Fruit fly (Drosophila melanogaster): Measurements from ENCODE around the gene Coq2.

Gene Coq2

DNA sequence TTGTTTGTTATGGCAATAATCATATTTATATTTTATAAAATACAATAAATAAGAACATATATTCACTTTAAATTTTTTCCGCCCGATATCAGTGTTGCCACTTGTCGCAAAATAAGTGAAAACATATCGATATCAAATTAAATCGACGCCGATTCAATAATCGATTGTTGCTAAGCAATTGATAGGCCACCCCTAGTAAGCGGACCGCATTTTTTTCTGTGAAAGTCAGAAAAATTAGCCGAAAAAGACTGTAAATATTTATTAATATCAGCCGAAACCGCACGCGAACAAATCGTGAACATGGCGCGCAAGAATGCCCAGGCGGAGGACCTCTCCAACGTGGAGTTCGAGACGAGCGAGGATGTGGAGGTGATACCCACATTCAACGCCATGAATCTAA lies 3.3 kb downstream of the Coq2 start, which contains the start of gene CG7483:
CG7483 (plus strand) TSS at position 171 of the 400 bp plus-strand sequence.
- peak; percentile 58 for TF ChIP-seq CG17801 (GFP tag; optimal IDR thresholded peaks at IDR 0.05; ENCODE audit: partially characterized antibody)

DNA sequence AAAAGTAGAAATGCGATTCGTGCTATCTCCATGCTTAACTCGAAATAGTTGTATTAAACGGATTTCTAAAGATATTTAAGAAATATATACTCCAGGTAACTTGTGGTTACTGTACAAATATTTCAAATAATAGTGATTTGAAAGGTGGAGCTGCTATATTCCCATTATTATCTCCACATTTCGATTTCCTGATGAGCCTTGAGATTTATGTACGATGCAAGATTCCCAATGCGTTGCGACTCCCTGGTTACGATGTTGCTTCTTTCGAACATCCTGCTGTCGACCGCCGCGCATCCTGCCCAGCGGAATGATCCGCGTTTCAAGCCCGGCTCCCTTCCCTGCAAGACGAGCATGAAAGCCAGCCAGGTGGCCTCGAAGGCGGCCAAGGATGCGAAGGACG lies 4.3 kb downstream of the Coq2 start, which contains the start of the genes CG11694 and CG11698:
CG11694 (minus strand) TSS at position 101 of the 400 bp plus-strand sequence.
CG11698 (plus strand) TSS at position 152 of the 400 bp plus-strand sequence.
- no peak for TF ChIP-seq CG17801 (GFP tag; optimal IDR thresholded peaks at IDR 0.05; ENCODE audit: partially characterized antibody)

DNA sequence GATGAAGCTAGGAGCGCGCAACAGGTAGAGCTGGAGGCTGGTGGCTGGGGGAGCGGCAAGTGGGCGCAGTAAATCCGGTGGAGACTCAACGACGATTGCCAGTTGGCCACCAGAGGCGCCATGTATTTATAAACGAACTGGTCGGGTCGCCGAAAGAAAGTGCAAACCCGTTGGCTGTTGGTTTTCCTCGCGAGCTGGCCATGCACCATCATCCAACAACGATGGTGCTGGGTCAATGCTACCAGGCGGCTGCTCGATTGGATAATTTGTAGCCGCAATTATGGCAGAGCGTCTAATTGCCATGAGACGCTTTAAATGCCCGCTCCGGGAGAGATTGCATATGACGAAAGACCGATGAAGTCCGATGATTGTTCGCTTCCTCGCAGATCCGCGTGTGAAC lies 5.7 kb downstream of the Coq2 start, which contains the start of gene CG11693:
CG11693 (minus strand) TSS at position 101 of the 400 bp plus-strand sequence.
- no peak for TF ChIP-seq CG17801 (GFP tag; optimal IDR thresholded peaks at IDR 0.05; ENCODE audit: partially characterized antibody)

DNA sequence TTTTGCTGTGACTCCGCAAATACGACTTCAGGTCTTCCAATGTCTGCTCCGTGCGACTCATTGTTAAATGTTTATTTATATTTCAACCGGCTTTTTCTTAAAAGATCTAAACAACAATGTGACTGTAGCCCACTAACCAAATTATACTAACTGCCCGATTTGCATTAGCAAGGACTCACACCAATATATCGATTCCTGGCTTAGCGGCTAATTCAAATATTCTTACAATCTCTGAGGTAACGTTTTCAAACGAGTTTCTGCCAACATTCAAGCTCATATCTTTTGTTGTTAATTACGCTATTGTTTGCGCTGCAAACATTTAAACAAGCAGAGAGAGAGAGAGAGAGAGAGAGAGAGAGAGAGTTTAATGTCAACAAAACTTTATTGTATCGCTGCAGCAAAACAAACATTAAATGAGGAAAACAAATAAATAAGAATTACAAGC lies 7.8 kb downstream of the Coq2 start, which contains the start of gene tex:
tex (minus strand) TSS at position 131 of the 445 bp plus-strand sequence.
- no peak for TF ChIP-seq CG17801 (GFP tag; optimal IDR thresholded peaks at IDR 0.05; ENCODE audit: partially characterized antibody)

DNA sequence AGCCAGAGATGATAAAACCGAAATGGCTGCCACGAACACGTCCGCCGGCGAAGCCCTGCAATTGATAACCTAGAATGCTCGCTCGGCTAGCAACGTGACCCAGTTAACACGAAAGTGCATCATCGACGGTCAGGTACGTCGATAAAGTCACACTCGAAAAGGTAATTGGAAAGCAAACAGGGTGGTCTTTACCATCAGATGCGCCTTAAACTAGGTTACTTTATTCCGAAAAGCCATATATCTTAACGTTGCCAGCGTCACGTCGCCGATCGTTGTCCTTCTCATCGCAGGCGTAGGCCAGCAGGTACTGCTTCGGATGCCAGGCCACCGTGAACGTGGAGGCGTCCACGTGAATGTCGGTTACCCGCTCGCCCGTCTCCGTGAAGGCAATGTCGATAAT lies 9.1 kb downstream of the Coq2 start:
- TF ChIP-seq CG17801 (GFP tag; optimal IDR thresholded peaks at IDR 0.05; ENCODE audit: partially characterized antibody) = no peak

DNA sequence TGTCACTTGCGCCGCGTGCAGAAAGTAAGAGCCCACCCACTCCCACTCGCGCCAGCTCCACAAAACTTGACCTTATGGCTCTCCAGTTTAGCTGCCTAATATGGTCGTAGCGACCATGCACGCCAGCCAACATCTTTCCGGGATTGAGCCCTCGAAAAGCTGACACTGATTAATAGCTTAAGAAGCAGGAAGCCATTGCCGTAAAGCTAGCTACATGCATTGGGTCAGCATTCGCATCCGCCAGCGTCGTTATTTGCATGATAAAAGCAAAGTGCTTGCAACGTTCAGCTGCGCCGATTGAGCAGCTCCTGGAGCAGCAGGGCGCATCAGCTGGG lies 9.4 kb downstream of the Coq2 start:
- TF ChIP-seq CG17801 (GFP tag; optimal IDR thresholded peaks at IDR 0.05; ENCODE audit: partially characterized antibody) = no peak

DNA sequence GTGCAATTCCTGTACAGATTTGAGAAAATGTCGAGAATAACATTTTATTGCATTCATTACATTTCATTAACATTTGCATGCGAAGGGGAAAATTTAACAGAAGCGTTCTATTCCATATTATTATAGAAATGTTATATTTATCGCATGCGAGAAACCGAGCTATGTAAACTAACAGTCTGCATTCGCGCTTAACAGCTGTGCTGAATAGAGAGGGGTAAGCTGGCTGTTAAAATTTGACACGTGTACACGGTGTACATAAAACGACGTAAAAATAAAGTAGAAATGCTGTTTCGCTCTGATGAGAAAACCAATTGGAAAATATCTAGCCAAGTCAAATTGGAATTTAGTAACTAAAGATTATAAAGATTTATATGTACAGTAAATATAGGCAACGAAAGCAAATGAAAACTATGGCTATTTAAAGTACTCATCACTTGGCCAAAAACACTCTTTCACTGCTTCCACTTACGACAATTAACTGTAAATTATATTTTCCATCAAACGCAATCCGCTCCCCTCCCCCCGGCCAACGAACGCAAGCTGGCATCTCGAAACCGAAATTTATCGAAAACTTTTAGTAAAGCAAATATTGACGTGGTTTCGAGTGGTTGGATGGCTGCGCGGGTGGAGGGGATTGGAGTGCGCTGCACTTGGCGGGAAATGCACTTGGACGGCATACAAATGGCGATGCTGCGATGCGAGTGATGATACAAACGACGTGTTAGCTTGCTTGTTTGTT lies 10.0 kb downstream of the Coq2 start:
- no peak for TF ChIP-seq CG17801 (GFP tag; optimal IDR thresholded peaks at IDR 0.05; ENCODE audit: partially characterized antibody)

DNA sequence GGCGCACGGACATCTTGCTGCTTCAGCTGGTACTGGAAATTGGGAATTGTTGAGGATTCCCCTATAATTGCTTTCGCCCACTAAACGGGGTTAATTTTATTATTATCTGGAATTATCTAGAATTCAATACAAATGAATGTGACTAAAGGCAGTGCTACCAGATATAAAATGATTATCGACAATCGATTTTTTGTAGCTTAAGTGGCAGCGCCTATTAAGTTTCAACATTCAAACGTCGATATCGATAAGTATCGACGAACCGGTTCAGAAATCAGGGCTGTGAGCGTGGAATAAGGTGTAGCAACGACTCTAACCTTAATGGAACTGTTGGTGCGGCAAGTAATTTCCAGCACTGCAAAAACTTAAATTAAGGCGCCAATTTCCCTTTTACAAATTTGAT lies 11.2 kb downstream of the Coq2 start, which contains the start of gene Sgt1:
Sgt1 (minus strand) TSS at position 165 of the 400 bp plus-strand sequence.
- peak; percentile 37 for TF ChIP-seq CG17801 (GFP tag; optimal IDR thresholded peaks at IDR 0.05; ENCODE audit: partially characterized antibody)

DNA sequence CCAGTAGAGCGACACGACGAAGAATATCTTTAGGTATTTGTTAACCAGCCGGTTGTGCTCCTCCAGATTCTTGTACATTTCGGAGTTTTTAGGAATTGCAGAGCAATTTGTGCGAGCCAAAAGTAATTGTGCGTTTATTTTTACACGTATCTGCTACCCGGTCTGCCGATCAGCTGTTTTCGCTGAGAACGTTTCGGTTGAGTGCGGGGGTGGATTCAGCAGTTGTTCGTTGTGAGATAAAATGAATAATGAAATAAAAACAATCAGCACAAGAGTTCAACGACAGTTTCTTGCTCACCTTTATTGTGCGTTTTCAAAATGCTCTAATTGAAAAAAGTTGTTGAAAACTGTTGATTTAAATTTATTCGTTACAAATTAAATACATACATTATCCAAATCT lies 12.5 kb downstream of the Coq2 start, which contains the start of gene nac:
nac (minus strand) TSS at position 176 of the 400 bp plus-strand sequence.
- TF ChIP-seq CG17801 (GFP tag; optimal IDR thresholded peaks at IDR 0.05; ENCODE audit: partially characterized antibody) = no peak

DNA sequence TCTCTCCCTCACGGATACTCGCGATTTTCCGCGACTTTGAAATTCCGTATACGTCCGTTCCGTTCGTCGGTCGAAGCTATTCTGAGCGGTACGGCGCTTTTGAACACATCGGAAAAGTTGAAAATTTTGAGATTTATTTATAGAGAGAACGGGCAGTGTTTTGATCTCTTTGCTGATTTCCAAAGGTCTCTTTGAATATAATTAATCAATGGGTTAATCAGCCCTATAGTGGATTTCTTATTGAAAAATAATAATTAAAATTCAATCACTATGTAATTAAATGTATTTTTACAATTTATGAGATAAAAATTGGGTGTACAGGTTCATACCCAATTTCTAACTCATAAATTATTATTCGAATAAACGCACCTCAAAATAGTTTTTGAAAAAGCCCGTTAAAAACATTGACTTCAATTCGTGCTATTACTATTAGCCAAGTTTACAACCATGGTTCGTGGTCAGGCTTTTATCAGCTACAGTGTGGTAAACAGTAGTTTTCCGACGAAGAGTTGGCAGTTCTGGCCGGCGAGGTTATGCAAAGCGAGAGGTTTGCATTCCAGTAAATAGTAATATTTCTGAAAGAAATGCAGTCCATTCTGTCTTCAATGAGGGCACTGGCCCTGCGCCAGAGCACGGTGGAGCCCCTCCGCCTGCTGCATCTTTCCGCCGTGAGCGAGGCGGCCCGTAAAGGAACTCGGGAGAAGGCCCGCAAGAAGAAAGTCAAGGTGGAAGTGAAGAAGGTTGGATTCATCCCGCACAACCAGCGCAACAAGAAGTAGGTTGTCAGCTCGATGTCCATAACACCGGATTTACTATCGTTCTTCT lies 15.2 kb downstream of the Coq2 start, which contains the start of the genes CG9626 and mRpL1:
CG9626 (minus strand) TSS at position 51 of the 825 bp plus-strand sequence.
mRpL1 (plus strand) TSS at position 513 of the 825 bp plus-strand sequence.
- TF ChIP-seq CG17801 (GFP tag; optimal IDR thresholded peaks at IDR 0.05; ENCODE audit: partially characterized antibody) = no peak

DNA sequence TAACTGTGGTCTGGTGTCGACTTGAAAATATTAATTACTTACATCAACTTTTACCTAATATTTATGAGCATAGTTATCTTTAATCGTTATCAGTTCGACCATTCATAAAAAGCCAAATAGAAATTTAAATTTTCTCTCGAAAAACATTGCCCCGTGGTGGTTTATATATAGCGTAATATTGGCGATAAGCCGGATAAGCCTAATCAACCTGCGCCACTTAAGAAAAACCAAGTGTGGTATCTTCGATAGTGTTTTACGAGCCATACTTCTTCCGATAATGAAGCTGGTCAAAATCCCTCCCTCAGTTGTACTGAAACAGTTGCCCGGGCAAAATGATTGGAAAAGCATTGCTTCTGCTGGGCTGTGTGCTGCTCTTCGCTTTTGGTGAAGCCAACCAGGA lies 24.3 kb downstream of the Coq2 start, which contains the start of gene CG31463:
CG31463 (plus strand) TSS at position 302 of the 400 bp plus-strand sequence.
- no peak for TF ChIP-seq CG17801 (GFP tag; optimal IDR thresholded peaks at IDR 0.05; ENCODE audit: partially characterized antibody)

DNA sequence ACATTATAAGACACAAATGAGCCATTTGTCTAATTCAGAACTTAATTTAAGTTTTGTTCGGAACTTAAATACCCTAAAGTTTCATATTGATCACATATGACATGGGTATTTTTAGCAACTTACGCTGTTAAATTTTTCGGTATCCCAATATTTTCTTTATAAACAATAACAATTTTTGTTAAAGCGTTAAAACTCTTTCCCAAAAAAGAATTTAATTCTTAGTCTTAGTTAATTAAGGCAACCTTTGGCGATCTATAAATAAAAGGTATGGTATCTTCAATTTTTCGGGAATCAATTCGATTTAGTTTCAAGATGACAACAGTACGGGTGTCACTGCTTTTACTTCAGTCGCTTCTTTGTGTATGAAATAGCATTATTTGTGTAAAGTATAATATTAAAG lies 25.4 kb downstream of the Coq2 start, which contains the start of gene CG31464:
CG31464 (plus strand) TSS at position 301 of the 400 bp plus-strand sequence.
- TF ChIP-seq CG17801 (GFP tag; optimal IDR thresholded peaks at IDR 0.05; ENCODE audit: partially characterized antibody) = no peak

DNA sequence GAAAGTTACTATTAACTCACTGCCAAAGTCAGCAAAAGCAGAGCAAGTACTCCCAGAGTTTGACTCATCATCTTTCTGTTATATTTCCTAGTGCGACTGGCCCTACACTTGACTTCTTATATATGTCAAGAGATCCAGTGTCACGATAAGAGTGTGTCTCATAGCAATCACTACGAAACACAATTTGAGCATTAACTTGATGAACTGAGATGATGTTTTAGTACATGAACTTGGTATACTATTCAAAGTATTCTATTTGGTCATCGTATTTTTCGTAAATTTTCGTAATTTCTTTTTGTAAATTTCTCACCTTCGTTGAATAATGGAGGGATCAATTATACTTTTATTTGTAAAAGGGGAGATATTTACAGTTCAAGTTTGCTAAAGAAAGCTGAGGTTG lies 25.9 kb downstream of the Coq2 start, which contains the start of gene CG11672:
CG11672 (minus strand) TSS at position 101 of the 400 bp plus-strand sequence.
- no peak for TF ChIP-seq CG17801 (GFP tag; optimal IDR thresholded peaks at IDR 0.05; ENCODE audit: partially characterized antibody)

DNA sequence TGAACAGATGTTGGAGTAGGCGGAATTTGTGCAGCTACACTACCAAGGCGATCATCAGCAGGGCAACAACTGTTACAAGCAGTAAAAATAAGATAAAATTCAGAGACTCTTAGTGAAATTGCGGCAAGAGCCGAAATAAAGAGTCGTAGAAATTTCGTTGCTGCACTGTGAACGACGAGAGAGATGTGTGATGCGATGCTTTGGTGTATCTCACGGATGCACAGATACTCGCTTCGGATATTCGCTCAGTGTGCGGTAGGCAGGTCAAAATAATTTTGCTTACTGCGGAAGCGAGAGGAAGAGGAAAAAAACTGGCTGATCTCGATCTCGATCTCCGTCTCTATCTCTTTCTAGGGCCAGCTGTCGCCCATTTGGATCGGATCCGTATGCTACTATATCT lies 27.6 kb downstream of the Coq2 start:
- no peak for TF ChIP-seq CG17801 (GFP tag; optimal IDR thresholded peaks at IDR 0.05; ENCODE audit: partially characterized antibody)

DNA sequence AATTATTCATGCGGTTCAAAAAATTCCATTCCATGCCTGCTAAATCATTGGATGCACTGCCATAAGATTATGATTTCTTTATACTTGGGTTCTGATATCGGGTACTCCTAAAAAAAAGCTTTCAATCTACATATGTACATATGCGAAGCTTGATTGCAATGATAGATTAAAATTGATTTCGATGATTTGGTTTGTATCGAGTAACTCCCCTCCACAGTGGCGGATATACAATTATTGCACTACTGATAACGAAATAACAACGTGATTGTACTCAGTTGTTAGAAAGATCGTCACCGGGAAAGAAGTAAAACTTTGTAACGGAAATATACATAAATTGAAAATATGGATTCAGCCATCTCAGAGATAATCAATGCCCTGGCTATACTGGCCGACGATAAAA lies 28.6 kb downstream of the Coq2 start, which contains the start of gene Nazo:
Nazo (plus strand) TSS at position 180 of the 400 bp plus-strand sequence.
- no peak for TF ChIP-seq CG17801 (GFP tag; optimal IDR thresholded peaks at IDR 0.05; ENCODE audit: partially characterized antibody)

All from ovary, adult (tissue).